Worm (Caenorhabditis elegans) whole organism, mixed stage, embryonic: ENCODE results near the gene srbc-8.

Experiments
- flh-1 ChIP-seq: fragments of 200-800 bp; sonication (Bioruptor generic); optimal IDR thresholded peaks from 2 replicates; lab custom pipeline; 2018; ENCODE audit warnings: mild to moderate bottlenecking, missing genetic modification characterization, moderate library complexity, missing compliant biosample characterization
- nhr-12 ChIP-seq: fragments of 150-350 bp; optimal IDR thresholded peaks from 2 replicates; lab custom pipeline; 2014; ENCODE audit warnings: missing biosample characterization, missing genetic modification characterization
- nhr-237 ChIP-seq: fragments of 150-350 bp; optimal IDR thresholded peaks from 2 replicates; lab custom pipeline; 2014; ENCODE audit warnings: missing biosample characterization, missing genetic modification characterization
- unc-39 ChIP-seq: fragments of 150-350 bp; optimal IDR thresholded peaks from 2 replicates; lab custom pipeline; 2014; ENCODE audit warnings: missing biosample characterization, missing genetic modification characterization
- zip-8 ChIP-seq: fragments of 150-350 bp; optimal IDR thresholded peaks from 2 replicates; lab custom pipeline; 2014; ENCODE audit warnings: missing biosample characterization, missing genetic modification characterization
- ztf-11 ChIP-seq: fragments of 150-350 bp; optimal IDR thresholded peaks from 2 replicates; lab custom pipeline; 2014; ENCODE audit warnings: missing biosample characterization, missing genetic modification characterization

ce11 chrV:7437985-7438384, 46.9 kb downstream of the srbc-8 start, which contains the start of gene F25E5.16:
- TF ChIP-seq unc-39 (tag; lab: Kevin White, UChicago) (no peak), flh-1 (GFP tag; lab: Kevin White, UChicago) (no peak), zip-8 (tag; lab: Kevin White, UChicago) (no peak), nhr-12 (no peak), ztf-11 (tag; lab: Kevin White, UChicago) (no peak), nhr-237 (no peak)
